Fruit fly (Drosophila melanogaster) whole organism, embryonic: ENCODE measurements around the gene gry.

Experiments used
- Aef1 ChIP-seq: fragments of 200-800 bp; sonication (Bioruptor generic); IDR thresholded peaks from 3 replicates; pipeline ENCODE4 v1.3.6; 2022; ENCODE audit warnings: missing biosample characterization, missing genetic modification characterization
- B-H2 ChIP-seq: fragments of 200-800 bp; sonication (Bioruptor generic); optimal IDR thresholded peaks from 2 replicates; lab custom pipeline; 2018; ENCODE audit warnings: missing biosample characterization, mild to moderate bottlenecking, missing genetic modification characterization
- CG10366 ChIP-seq: fragments of 200-800 bp; sonication (Bioruptor generic); IDR thresholded peaks from 2 replicates; pipeline ENCODE4 v1.3.6; 2022; ENCODE audit warnings: missing biosample characterization, missing genetic modification characterization
- CG10431 ChIP-seq: fragments of 200-800 bp; sonication (Bioruptor generic); optimal IDR thresholded peaks from 3 replicates; lab custom pipeline; 2018; ENCODE audit warnings: missing biosample characterization, mild to moderate bottlenecking, missing genetic modification characterization
- CG11085 ChIP-seq: fragments of 200-800 bp; sonication (Bioruptor generic); IDR thresholded peaks from 2 replicates; pipeline ENCODE4 v1.3.6; 2022; ENCODE audit warnings: missing biosample characterization, missing genetic modification characterization
- CG12071 ChIP-seq: fragments of 200-800 bp; sonication (Bioruptor generic); optimal IDR thresholded peaks from 3 replicates; lab custom pipeline; 2018; ENCODE audit warnings: missing biosample characterization, mild to moderate bottlenecking, missing genetic modification characterization
- CG13296 ChIP-seq: fragments of 200-800 bp; sonication (Bioruptor generic); optimal IDR thresholded peaks from 3 replicates; lab custom pipeline; 2018; ENCODE audit warnings: missing biosample characterization, mild to moderate bottlenecking, missing genetic modification characterization
- CG14014 ChIP-seq: fragments of 200-800 bp; sonication (Bioruptor generic); IDR thresholded peaks from 2 replicates; pipeline ENCODE4 v1.3.6; 2022; ENCODE audit warnings: missing biosample characterization, missing genetic modification characterization
- CG14710 ChIP-seq: fragments of 200-800 bp; sonication (Bioruptor generic); optimal IDR thresholded peaks from 3 replicates; lab custom pipeline; 2019; ENCODE audit warnings: missing biosample characterization, mild to moderate bottlenecking, missing genetic modification characterization, moderate library complexity
- CG16779 ChIP-seq: fragments of 200-800 bp; sonication (Bioruptor generic); IDR thresholded peaks from 2 replicates; pipeline ENCODE4 v1.3.6; 2022; ENCODE audit warnings: missing biosample characterization, missing genetic modification characterization
- CG17568 ChIP-seq: fragments of 200-800 bp; sonication (Bioruptor generic); optimal IDR thresholded peaks from 2 replicates; lab custom pipeline; 2018; ENCODE audit warnings: missing biosample characterization, mild to moderate bottlenecking, missing genetic modification characterization, moderate library complexity
- CG31388 ChIP-seq: fragments of 200-800 bp; sonication (Bioruptor generic); optimal IDR thresholded peaks from 2 replicates; lab custom pipeline; 2016; ENCODE audit warnings: missing biosample characterization, missing genetic modification characterization
- CG31441 ChIP-seq: fragments of 200-800 bp; sonication (Bioruptor generic); IDR thresholded peaks from 2 replicates; pipeline ENCODE4 v1.3.6; 2022; ENCODE audit warnings: missing biosample characterization, missing genetic modification characterization
- CG32532 ChIP-seq: fragments of 200-800 bp; sonication (Bioruptor generic); IDR thresholded peaks from 2 replicates; pipeline ENCODE4 v1.3.6; 2022; ENCODE audit warnings: missing biosample characterization, missing genetic modification characterization
- CG5180 ChIP-seq: fragments of 200-800 bp; sonication (Bioruptor generic); optimal IDR thresholded peaks from 3 replicates; lab custom pipeline; 2017; ENCODE audit warnings: missing biosample characterization, missing genetic modification characterization, mild to moderate bottlenecking, moderate library complexity, missing genetic modification reagents
- CG6254 ChIP-seq: fragments of 200-800 bp; sonication (Bioruptor generic); optimal IDR thresholded peaks from 3 replicates; lab custom pipeline; 2017; ENCODE audit warnings: mild to moderate bottlenecking, missing biosample characterization, missing genetic modification reagents, missing genetic modification characterization
- CG8944 ChIP-seq: fragments of 200-800 bp; sonication (Bioruptor generic); optimal IDR thresholded peaks from 3 replicates; lab custom pipeline; 2016; ENCODE audit warnings: missing biosample characterization, missing genetic modification characterization
- CG9437 ChIP-seq: fragments of 200-800 bp; sonication (Bioruptor generic); optimal IDR thresholded peaks from 2 replicates; lab custom pipeline; 2018; ENCODE audit warnings: missing biosample characterization, mild to moderate bottlenecking, missing genetic modification characterization
- Camta ChIP-seq: fragments of 200-800 bp; sonication (Bioruptor generic); optimal IDR thresholded peaks from 2 replicates; lab custom pipeline; 2016; ENCODE audit warnings: missing biosample characterization, missing genetic modification characterization
- D ChIP-seq, 2 experiments: fragments of 200-800 bp in 1 of 2; fragments of >200 bp in 1 of 2; sonication (Bioruptor generic) in 1 of 2; optimal IDR thresholded peaks; 2 replicates in 1 of 2; 3 replicates in 1 of 2; lab custom pipeline; 2017; ENCODE audit warnings: mild to moderate bottlenecking in 1 of 2, missing biosample characterization in 1 of 2, missing genetic modification characterization in 1 of 2, missing genetic modification reagents in 1 of 2
- Dbx ChIP-seq: fragments of 200-800 bp; sonication (Bioruptor generic); IDR thresholded peaks from 3 replicates; pipeline ENCODE4 v1.3.6; 2022; ENCODE audit warnings: missing biosample characterization, missing genetic modification characterization
- Deaf1 ChIP-seq: fragments of 200-800 bp; optimal IDR thresholded peaks from 3 replicates; lab custom pipeline; 2019; ENCODE audit warnings: missing biosample characterization, mild to moderate bottlenecking, missing genetic modification characterization, moderate library complexity
- Dref ChIP-seq: fragments of 200-800 bp; sonication (Bioruptor generic); IDR thresholded peaks from 2 replicates; pipeline ENCODE4 v1.3.6; 2022; ENCODE audit warnings: missing biosample characterization, missing genetic modification characterization
- GATAe ChIP-seq: fragments of 200-800 bp; sonication (Bioruptor generic); conservative IDR thresholded peaks from 2 replicates; pipeline ENCODE4 v1.3.6; 2022; ENCODE audit warnings: missing biosample characterization, missing genetic modification characterization
- Lhr ChIP-seq: fragments of 200-800 bp; sonication (Bioruptor generic); optimal IDR thresholded peaks from 3 replicates; lab custom pipeline; 2017; ENCODE audit warnings: mild to moderate bottlenecking, missing biosample characterization, missing genetic modification reagents, missing genetic modification characterization
- Mad ChIP-seq: fragments of 200-800 bp; sonication (Bioruptor generic); optimal IDR thresholded peaks from 2 replicates; lab custom pipeline; 2016; ENCODE audit warnings: missing biosample characterization, missing genetic modification characterization
- Med ChIP-seq: fragments of 200-800 bp; sonication (Bioruptor generic); peaks from one replicate; lab custom pipeline; 2016; ENCODE audit warnings: missing biosample characterization, missing genetic modification characterization, mild to moderate bottlenecking, inconsistent platforms, moderate library complexity
- Neu2 ChIP-seq: fragments of 200-800 bp; sonication (Bioruptor generic); optimal IDR thresholded peaks from 3 replicates; lab custom pipeline; 2016; ENCODE audit warnings: missing biosample characterization, missing genetic modification characterization, borderline replicate concordance
- Ptx1 ChIP-seq: fragments of 200-800 bp; sonication (Bioruptor generic); IDR thresholded peaks from 2 replicates; pipeline ENCODE4 v1.3.6; 2022; ENCODE audit warnings: missing biosample characterization, missing genetic modification characterization
- Sox102F ChIP-seq: fragments of 200-800 bp; sonication (Bioruptor generic); optimal IDR thresholded peaks from 2 replicates; lab custom pipeline; 2018; ENCODE audit warnings: missing biosample characterization, mild to moderate bottlenecking, missing genetic modification characterization, moderate library complexity
- Sry-δ ChIP-seq: fragments of 200-800 bp; sonication (Bioruptor generic); optimal IDR thresholded peaks from 2 replicates; lab custom pipeline; 2016; ENCODE audit warnings: missing biosample characterization, missing genetic modification characterization
- Xbp1 ChIP-seq: fragments of 200-800 bp; sonication (Bioruptor generic); optimal IDR thresholded peaks from 3 replicates; lab custom pipeline; 2016; ENCODE audit warnings: missing biosample characterization, mild to moderate bottlenecking, missing genetic modification characterization
- ara ChIP-seq: fragments of 200-800 bp; sonication (Bioruptor generic); IDR thresholded peaks from 2 replicates; pipeline ENCODE4 v1.3.6; 2022; ENCODE audit warnings: missing biosample characterization, missing genetic modification characterization
- bigmax ChIP-seq: fragments of 200-800 bp; sonication (Bioruptor generic); optimal IDR thresholded peaks from 2 replicates; lab custom pipeline; 2018; ENCODE audit warnings: missing biosample characterization, mild to moderate bottlenecking, missing genetic modification characterization
- dati ChIP-seq: fragments of 200-800 bp; sonication (Bioruptor generic); IDR thresholded peaks from 2 replicates; pipeline ENCODE4 v1.3.6; 2022; ENCODE audit warnings: missing biosample characterization, missing genetic modification characterization
- esg ChIP-seq: fragments of 200-800 bp; sonication (Bioruptor generic); conservative IDR thresholded peaks from 2 replicates; pipeline ENCODE4 v1.3.6; 2022; ENCODE audit warnings: missing biosample characterization, missing genetic modification characterization
- eyg ChIP-seq: fragments of 200-800 bp; sonication (Bioruptor generic); optimal IDR thresholded peaks from 3 replicates; lab custom pipeline; 2016; ENCODE audit warnings: missing biosample characterization, missing genetic modification characterization
- fd96Cb ChIP-seq: fragments of 200-800 bp; sonication (Bioruptor generic); optimal IDR thresholded peaks from 2 replicates; lab custom pipeline; 2018; ENCODE audit warnings: missing biosample characterization, mild to moderate bottlenecking, missing genetic modification characterization, moderate library complexity
- gem ChIP-seq: fragments of 200-800 bp; sonication (Bioruptor generic); optimal IDR thresholded peaks from 2 replicates; lab custom pipeline; 2019; ENCODE audit warnings: missing biosample characterization, mild to moderate bottlenecking, missing genetic modification characterization, moderate library complexity
- inv ChIP-seq: fragments of 200-800 bp; sonication (Bioruptor generic); IDR thresholded peaks from 2 replicates; pipeline ENCODE4 v1.3.6; 2022; ENCODE audit warnings: missing biosample characterization, missing genetic modification characterization; ENCODE audit not compliant: partially characterized antibody
- jumu ChIP-seq: fragments of 200-800 bp; sonication (Bioruptor generic); optimal IDR thresholded peaks from 3 replicates; lab custom pipeline; 2016; ENCODE audit warnings: missing biosample characterization, missing genetic modification characterization
- ken ChIP-seq: fragments of 200-800 bp; sonication (Bioruptor generic); IDR thresholded peaks from 3 replicates; pipeline ENCODE4 v1.3.6; 2022; ENCODE audit warnings: missing biosample characterization, missing genetic modification characterization
- otp ChIP-seq: fragments of 200-800 bp; sonication (Bioruptor generic); IDR thresholded peaks from 3 replicates; pipeline ENCODE4, ENCODE4 v1.3.6; 2022; ENCODE audit warnings: missing biosample characterization, missing genetic modification characterization
- pfk ChIP-seq: fragments of 200-800 bp; sonication (Bioruptor generic); optimal IDR thresholded peaks from 2 replicates; lab custom pipeline; 2018; ENCODE audit warnings: missing biosample characterization, mild to moderate bottlenecking, missing genetic modification characterization, moderate library complexity
- row ChIP-seq: fragments of 200-800 bp; sonication (Bioruptor generic); IDR thresholded peaks from 3 replicates; pipeline ENCODE4 v1.3.6; 2022; ENCODE audit warnings: missing biosample characterization, missing genetic modification characterization
- schlank ChIP-seq: fragments of 200-800 bp; sonication (Bioruptor generic); optimal IDR thresholded peaks from 2 replicates; lab custom pipeline; 2018; ENCODE audit warnings: missing biosample characterization, mild to moderate bottlenecking, missing genetic modification characterization
- scrt ChIP-seq: fragments of 200-800 bp; sonication (Bioruptor generic); optimal IDR thresholded peaks from 2 replicates; lab custom pipeline; 2018; ENCODE audit warnings: missing biosample characterization, mild to moderate bottlenecking, missing genetic modification characterization, moderate library complexity
- tx ChIP-seq: fragments of 200-800 bp; sonication (Bioruptor generic); optimal IDR thresholded peaks from 2 replicates; lab custom pipeline; 2016; ENCODE audit warnings: missing biosample characterization, missing genetic modification characterization
- vnd ChIP-seq: fragments of 200-800 bp; sonication (Bioruptor generic); IDR thresholded peaks from 3 replicates; pipeline ENCODE4 v1.3.6; 2022; ENCODE audit warnings: missing biosample characterization, missing genetic modification characterization; ENCODE audit not compliant: partially characterized antibody

The gry gene

DNA sequence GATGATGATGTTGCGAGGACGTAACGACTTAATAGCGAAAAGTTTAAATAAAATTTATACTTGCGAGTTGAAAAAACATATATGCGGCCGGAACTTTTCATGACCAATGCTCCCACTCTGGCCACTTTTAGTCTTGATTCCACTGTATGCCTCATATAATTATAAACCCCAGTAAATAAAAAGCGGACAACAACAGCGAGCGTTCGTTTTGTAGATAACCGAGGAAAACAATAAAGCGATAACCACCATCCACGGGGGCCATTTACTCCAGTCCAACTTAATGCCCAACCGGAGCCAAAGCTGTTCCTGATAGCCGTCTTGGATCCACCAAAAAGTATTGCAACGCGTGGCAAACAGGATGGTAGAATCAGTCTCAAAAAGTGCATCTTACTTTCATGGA is 37.4 kb downstream of the gry start (continued):
- TF ChIP-seq CG5180 (GFP tag; lab: Kevin White, UChicago), result no peak
- no peak for TF ChIP-seq Mad
- no peak for TF ChIP-seq CG32532 (GFP tag; lab: Robert Waterston, UW)
- no peak for TF ChIP-seq vnd (GFP tag; lab: Robert Waterston, UW)
- no peak for TF ChIP-seq CG14014 (GFP tag; lab: Robert Waterston, UW)
- TF ChIP-seq gem (tag; lab: Kevin White, UChicago), result no peak
- TF ChIP-seq row, result no peak
- no peak for TF ChIP-seq CG16779 (GFP tag; lab: Robert Waterston, UW)
- TF ChIP-seq otp (GFP tag; lab: Robert Waterston, UW), result no peak
- no peak for TF ChIP-seq inv
- no peak for TF ChIP-seq Sox102F (GFP tag; lab: Kevin White, UChicago)
- no peak for TF ChIP-seq Xbp1
- no peak for TF ChIP-seq ken
- TF ChIP-seq pfk (GFP tag; lab: Kevin White, UChicago), result no peak
- no peak for TF ChIP-seq Neu2 (GFP tag; lab: Kevin White, UChicago)
- TF ChIP-seq CG9437, result no peak
- peak; percentile 16 for TF ChIP-seq CG13296 (GFP tag; lab: Kevin White, UChicago)
- TF ChIP-seq Med (GFP tag; lab: Kevin White, UChicago), result peak; percentile 20
- TF ChIP-seq CG14710 (tag; lab: Kevin White, UChicago), result no peak
- TF ChIP-seq bigmax (GFP tag; lab: Kevin White, UChicago), result no peak
- TF ChIP-seq GATAe (GFP tag; lab: Robert Waterston, UW), result no peak
- no peak for TF ChIP-seq CG6254 (GFP tag; lab: Kevin White, UChicago)

DNA sequence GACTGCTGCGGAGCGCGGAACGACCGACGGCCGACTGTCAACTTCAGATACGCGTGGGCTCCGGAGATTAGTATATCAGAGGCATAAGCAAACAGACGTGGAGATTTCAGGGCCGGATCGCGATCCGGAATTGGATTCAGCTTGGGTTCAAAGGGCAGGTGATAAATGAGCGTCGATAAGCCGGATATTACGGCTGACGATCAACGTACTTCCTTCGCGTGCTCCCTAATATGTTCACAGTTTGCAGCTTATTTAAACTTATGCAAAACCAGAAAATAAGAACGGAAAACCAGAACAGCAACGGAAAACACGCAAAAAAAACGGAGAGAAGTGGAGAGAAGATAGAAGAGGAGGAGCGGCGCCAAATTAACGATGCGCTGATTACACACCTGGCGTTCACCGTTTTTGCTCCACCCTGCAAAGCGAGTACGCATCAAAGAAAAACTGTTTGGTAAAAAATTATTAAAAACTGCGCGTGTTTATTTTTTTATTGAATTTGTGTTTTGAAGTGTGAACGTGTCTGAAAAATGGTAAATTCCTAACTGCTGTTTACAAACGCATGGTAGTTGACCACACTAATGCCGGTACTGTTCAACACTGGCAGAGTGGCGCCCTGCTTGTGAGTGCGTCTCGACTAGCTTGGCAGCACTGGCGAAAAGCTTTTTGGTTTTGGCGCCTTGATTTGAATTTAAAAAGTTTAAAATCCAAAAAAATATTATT is 40.3 kb downstream of the gry start, which contains the start of gene CG17746:
TSS of gene CG17746 (minus strand) at position 546 of the 720 bp plus-strand sequence.
- TF ChIP-seq ara (GFP tag; lab: Robert Waterston, UW) (no peak), fd96Cb (tag; lab: Kevin White, UChicago) (no peak), CG10431 (GFP tag; lab: Kevin White, UChicago) (no peak), CG31441 (GFP tag; lab: Robert Waterston, UW) (no peak), Sry-δ (GFP tag; lab: Kevin White, UChicago) (peak; percentile 60), Dref (GFP tag; lab: Robert Waterston, UW) (peak; percentile 45; the same call in 1 of the 2 replicates), scrt (GFP tag; lab: Kevin White, UChicago) (no peak), CG8944 (GFP tag; lab: Kevin White, UChicago) (peak; percentile 50), D (optimal IDR thresholded peaks at IDR 0.05; lab: Kevin White, UChicago) (no peak), D (GFP tag; optimal IDR thresholded peaks at IDR 0.05; lab: Kevin White, UChicago) (no peak), CG11085 (GFP tag; lab: Robert Waterston, UW) (no peak), CG31388 (GFP tag; lab: Kevin White, UChicago) (no peak), CG12071 (GFP tag; lab: Kevin White, UChicago) (no peak), Lhr (GFP tag; lab: Kevin White, UChicago) (peak; percentile 92), Mad (peak; percentile 41), tx (GFP tag; lab: Kevin White, UChicago) (peak; percentile 48), jumu (GFP tag; lab: Kevin White, UChicago) (peak; percentile 33), dati (GFP tag; lab: Robert Waterston, UW) (no peak), schlank (tag; lab: Kevin White, UChicago) (no peak), CG17568 (GFP tag; lab: Kevin White, UChicago) (no peak), esg (GFP tag; lab: Robert Waterston, UW) (no peak), Camta (peak; percentile 48), Aef1 (GFP tag; lab: Robert Waterston, UW) (no peak), B-H2 (GFP tag; lab: Kevin White, UChicago) (peak; percentile 67), Dbx (peak; percentile 52; the same call in 2 of the 3 replicates), Deaf1 (tag; lab: Kevin White, UChicago) (no peak), Ptx1 (no peak), eyg (no peak), CG10366 (GFP tag; lab: Robert Waterston, UW) (no peak)
